Worm (Caenorhabditis elegans): ENCODE measurements around the gene F59D12.5.

The F59D12.5 gene

DNA sequence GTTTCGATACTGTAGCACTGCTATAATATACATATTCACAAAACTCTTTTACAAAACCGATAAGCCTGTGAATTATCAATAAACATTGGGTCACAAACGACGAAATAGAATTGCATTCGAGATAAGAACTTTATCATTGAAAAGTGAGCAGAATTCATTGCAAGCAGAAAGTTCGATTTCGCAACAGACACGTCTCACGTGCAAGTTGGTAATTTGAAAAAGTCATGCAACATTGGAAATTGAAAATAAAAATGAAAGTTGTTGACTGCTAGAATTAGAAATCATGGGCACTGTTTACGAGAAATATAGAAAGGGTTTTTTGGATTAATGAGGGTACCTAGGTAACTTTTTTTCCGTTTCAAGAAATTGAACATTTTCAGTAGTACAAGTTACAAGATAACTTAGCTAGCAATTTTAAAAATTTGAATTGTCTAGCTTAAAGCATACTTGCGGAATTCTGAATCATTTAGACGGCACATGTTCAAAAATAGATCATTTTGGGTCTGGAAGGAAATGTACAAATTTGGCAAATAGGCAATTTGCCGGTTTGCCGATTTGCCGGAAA lies 36.6 kb downstream of the F59D12.5 start (continued):
- TF ChIP-seq F23B12.7 (tag; optimal IDR thresholded peaks at IDR 0.05; ENCODE audit: insufficient read depth): peak; percentile 20
- peak; percentile 52 for TF ChIP-seq rcor-1 (GFP tag; IDR thresholded peaks at IDR 0.05)
- TF ChIP-seq nhr-179 (tag; optimal IDR thresholded peaks at IDR 0.05): no peak
- TF ChIP-seq tlf-1 (GFP tag; optimal IDR thresholded peaks at IDR 0.05): peak; percentile 46
- no peak for TF ChIP-seq nfya-1 (tag; optimal IDR thresholded peaks at IDR 0.05; ENCODE audit: borderline replicate concordance, insufficient read depth)
- TF ChIP-seq egl-18 (GFP tag; IDR thresholded peaks at IDR 0.05): no peak
- TF ChIP-seq B0035.1 (tag; optimal IDR thresholded peaks at IDR 0.05): no peak
- TF ChIP-seq F39B2.1 (GFP tag; IDR thresholded peaks at IDR 0.05): no peak
- peak; percentile 71 for TF ChIP-seq atf-7 (tag; optimal IDR thresholded peaks at IDR 0.05)
- no peak for TF ChIP-seq attf-3 (GFP tag; conservative IDR thresholded peaks at IDR 0.05)
- TF ChIP-seq bed-2 (GFP tag; IDR thresholded peaks at IDR 0.05): no peak
- TF ChIP-seq ztf-6 (GFP tag; IDR thresholded peaks at IDR 0.05): no peak
- TF ChIP-seq ztf-25 (GFP tag; IDR thresholded peaks at IDR 0.05): no peak
- peak; percentile 15 for TF ChIP-seq lin-54 (GFP tag; optimal IDR thresholded peaks at IDR 0.05)
- no peak for TF ChIP-seq F49E8.2 (tag; optimal IDR thresholded peaks at IDR 0.05; ENCODE audit: insufficient read depth)
- TF ChIP-seq ekl-4 (GFP tag; IDR thresholded peaks at IDR 0.05): no peak
- peak; percentile 43 for TF ChIP-seq lin-40 (tag; optimal IDR thresholded peaks at IDR 0.05)
- peak; percentile 20; the same call in 1 of the 2 replicates for TF ChIP-seq hmg-1.2 (GFP tag; IDR thresholded peaks at IDR 0.05)
- TF ChIP-seq madf-8 (GFP tag; conservative IDR thresholded peaks at IDR 0.05): no peak
- TF ChIP-seq nhr-120 (GFP tag; IDR thresholded peaks at IDR 0.05): no peak
- TF ChIP-seq T07F8.4 (tag; optimal IDR thresholded peaks at IDR 0.05): no peak
- no peak for TF ChIP-seq K11D2.4 (GFP tag; IDR thresholded peaks at IDR 0.05)
- TF ChIP-seq ccch-3 (GFP tag; optimal IDR thresholded peaks at IDR 0.05): no peak
- no peak for TF ChIP-seq ztf-18 (tag; optimal IDR thresholded peaks at IDR 0.05)
- TF ChIP-seq madf-10 (tag; optimal IDR thresholded peaks at IDR 0.05): peak; percentile 68
- TF ChIP-seq ceh-91 (GFP tag; IDR thresholded peaks at IDR 0.05): no peak
- TF ChIP-seq dox-1 (GFP tag; IDR thresholded peaks at IDR 0.05): peak; percentile 53
- no peak for TF ChIP-seq nfya-2 (GFP tag; IDR thresholded peaks at IDR 0.05)
- TF ChIP-seq hrde-1 (tag; optimal IDR thresholded peaks at IDR 0.05; ENCODE audit: borderline replicate concordance): no peak
- TF ChIP-seq F57C9.4 (tag; optimal IDR thresholded peaks at IDR 0.05): no peak
- no peak for TF ChIP-seq attf-6 (GFP tag; IDR thresholded peaks at IDR 0.05)
- TF ChIP-seq F55B11.4 (tag; optimal IDR thresholded peaks at IDR 0.05; ENCODE audit: borderline replicate concordance, insufficient read depth): no peak
- no peak for TF ChIP-seq dpl-1 (GFP tag; optimal IDR thresholded peaks at IDR 0.05)
- TF ChIP-seq Y95B8A.8 (GFP tag; IDR thresholded peaks at IDR 0.05): 0 out of 2 replicates have a peak, but pooled peaks have one; percentile 24
- TF ChIP-seq efl-1 (GFP tag; optimal IDR thresholded peaks at IDR 0.05): no peak
- TF ChIP-seq D2030.7 (GFP tag; IDR thresholded peaks at IDR 0.05): no peak
- no peak for TF ChIP-seq rpc-1 (optimal IDR thresholded peaks at IDR 0.05)
- no peak for TF ChIP-seq rpc-1 (tag; optimal IDR thresholded peaks at IDR 0.05)
- no peak for TF ChIP-seq F33H1.4 (GFP tag; IDR thresholded peaks at IDR 0.05)
- TF ChIP-seq hsf-1 (GFP tag; IDR thresholded peaks at IDR 0.05): no peak
- TF ChIP-seq akir-1 (GFP tag; optimal IDR thresholded peaks at IDR 0.05): no peak
- TF ChIP-seq Y79H2A.3 (GFP tag; conservative IDR thresholded peaks at IDR 0.05): no peak
- TF ChIP-seq ama-1 (optimal IDR thresholded peaks at IDR 0.05): no peak
- peak in 1 of 2 experiments; percentile 76 for TF ChIP-seq ama-1 (GFP tag; optimal IDR thresholded peaks at IDR 0.05)
- TF ChIP-seq nhr-27 (tag; optimal IDR thresholded peaks at IDR 0.05): no peak
- TF ChIP-seq ceh-27 (GFP tag; optimal IDR thresholded peaks at IDR 0.05): no peak
- no peak for TF ChIP-seq xnd-1 (tag; optimal IDR thresholded peaks at IDR 0.05)
- peak; percentile 51 for TF ChIP-seq sdz-38 (tag; optimal IDR thresholded peaks at IDR 0.05)
- TF ChIP-seq lag-1 (GFP tag; IDR thresholded peaks at IDR 0.05): no peak
